Fruit fly (Drosophila melanogaster) whole organism, wandering third instar larva: ENCODE data around the gene defl.

ENCODE experiments used
- Myc ChIP-seq: fragments of >200 bp; optimal IDR thresholded peaks from 2 replicates; lab custom pipeline; 2017
- Rel ChIP-seq, 2 experiments: fragments of 200-800 bp; sonication (Bioruptor generic) in 1 of 2; optimal IDR thresholded peaks; 2 replicates in 1 of 2; 3 replicates in 1 of 2; lab custom pipeline; 2016 to 2019; ENCODE audit warnings: mild to moderate bottlenecking in 2 of 2, missing biosample characterization in 2 of 2, missing genetic modification characterization in 2 of 2, moderate library complexity in 1 of 2
- Vsx2 ChIP-seq: fragments of 200-300, 225-300 bp; sonication (Bioruptor generic); optimal IDR thresholded peaks from 2 replicates; lab custom pipeline; 2018; ENCODE audit warnings: missing biosample characterization, missing genetic modification characterization; ENCODE audit not compliant: partially characterized antibody
- sage ChIP-seq: fragments of 200-800 bp; sonication (Bioruptor generic); optimal IDR thresholded peaks from 2 replicates; lab custom pipeline; 2016; ENCODE audit warnings: missing biosample characterization, mild to moderate bottlenecking, missing genetic modification characterization

DNA sequence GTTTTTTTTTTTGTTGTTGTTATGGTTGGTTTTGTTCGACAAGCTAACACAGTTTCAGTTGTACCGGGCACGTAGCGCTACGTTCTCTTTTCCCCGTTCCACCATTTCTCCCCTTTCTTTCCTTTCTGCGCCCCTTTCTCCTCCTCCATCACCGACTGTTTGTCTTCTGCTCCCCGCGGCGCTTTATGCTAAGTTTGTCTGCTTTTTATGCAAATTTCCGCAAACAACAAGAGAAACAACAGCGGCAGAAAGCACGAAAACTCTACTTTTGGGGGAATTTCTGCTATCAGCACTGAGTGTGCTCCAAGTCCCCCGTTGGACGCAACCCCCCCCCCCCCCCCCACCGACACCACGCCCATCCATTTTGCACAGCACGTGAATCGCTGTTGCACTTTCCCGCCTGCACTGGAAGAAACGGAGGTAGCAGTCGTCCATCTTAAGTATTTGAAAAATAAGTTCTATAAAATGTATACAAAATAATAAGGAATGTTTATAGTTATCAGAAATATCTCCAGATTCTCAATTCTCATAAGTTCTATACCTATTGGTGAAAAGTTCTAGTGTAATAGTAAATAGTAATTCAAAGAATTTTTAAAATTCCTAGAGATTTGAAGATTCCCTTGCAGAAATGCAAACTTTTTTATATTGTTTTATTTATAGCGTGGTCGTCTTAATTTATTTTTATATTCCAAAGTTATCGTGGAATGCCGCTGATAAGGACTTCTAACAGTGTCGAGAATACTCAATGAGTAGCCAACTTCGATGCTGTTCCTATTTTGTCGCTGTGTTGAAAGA is 41.9 kb downstream of the defl start:
- TF ChIP-seq Rel (GFP tag; optimal IDR thresholded peaks at IDR 0.05; lab: Kevin White, UChicago) = no peak
- peak; percentile 73 for TF ChIP-seq Rel (tag; optimal IDR thresholded peaks at IDR 0.05; lab: Kevin White, UChicago)
- no peak for TF ChIP-seq sage (GFP tag; lab: Kevin White, UChicago)
- no peak for TF ChIP-seq Myc (lab: Kevin White, UChicago)
- no peak for TF ChIP-seq Vsx2
